Fruit fly (Drosophila melanogaster) whole organism, embryonic: Measurements from ENCODE around the gene CG9288.

Source experiments
- CG10462 ChIP-seq: fragments of 200-800 bp; sonication (Bioruptor generic); optimal IDR thresholded peaks from 2 replicates; lab custom pipeline; 2016; ENCODE audit warnings: missing biosample characterization, missing genetic modification characterization
- CG12071 ChIP-seq: fragments of 200-800 bp; sonication (Bioruptor generic); optimal IDR thresholded peaks from 3 replicates; lab custom pipeline; 2018; ENCODE audit warnings: missing biosample characterization, mild to moderate bottlenecking, missing genetic modification characterization
- CG12155 ChIP-seq: fragments of 200-800 bp; sonication (Bioruptor generic); optimal IDR thresholded peaks from 3 replicates; lab custom pipeline; 2016; ENCODE audit warnings: missing biosample characterization, missing genetic modification characterization
- CG13287 ChIP-seq: fragments of 200-800 bp; sonication (Bioruptor generic); IDR thresholded peaks from 2 replicates; pipeline ENCODE4 v1.3.6; 2022; ENCODE audit warnings: missing biosample characterization, missing genetic modification characterization; ENCODE audit not compliant: partially characterized antibody
- CG13296 ChIP-seq: fragments of 200-800 bp; sonication (Bioruptor generic); optimal IDR thresholded peaks from 3 replicates; lab custom pipeline; 2018; ENCODE audit warnings: missing biosample characterization, mild to moderate bottlenecking, missing genetic modification characterization
- CG13424 ChIP-seq: fragments of 200-800 bp; sonication (Bioruptor generic); optimal IDR thresholded peaks from 2 replicates; lab custom pipeline; 2019; ENCODE audit warnings: missing biosample characterization, mild to moderate bottlenecking, missing genetic modification characterization, moderate library complexity
- CG15073 ChIP-seq: fragments of 200-800 bp; sonication (Bioruptor generic); optimal IDR thresholded peaks from 2 replicates; lab custom pipeline; 2016; ENCODE audit warnings: missing biosample characterization, missing genetic modification characterization
- CG15269 ChIP-seq: fragments of 200-800 bp; sonication (Bioruptor generic); optimal IDR thresholded peaks from 2 replicates; lab custom pipeline; 2018; ENCODE audit warnings: missing biosample characterization, mild to moderate bottlenecking, missing genetic modification characterization, moderate library complexity
- CG15601 ChIP-seq: fragments of 200-800 bp; sonication (Bioruptor generic); optimal IDR thresholded peaks from 3 replicates; lab custom pipeline; 2019; ENCODE audit warnings: missing biosample characterization, mild to moderate bottlenecking, missing genetic modification characterization, moderate library complexity
- CG17802 ChIP-seq: fragments of 200-800 bp; sonication (Bioruptor generic); optimal IDR thresholded peaks from 2 replicates; lab custom pipeline; 2018; ENCODE audit warnings: missing biosample characterization, mild to moderate bottlenecking, missing genetic modification characterization, moderate library complexity
- CG18011 ChIP-seq: fragments of 200-800 bp; sonication (Bioruptor generic); optimal IDR thresholded peaks from 2 replicates; lab custom pipeline; 2017; ENCODE audit warnings: missing biosample characterization, missing genetic modification characterization, mild to moderate bottlenecking, moderate library complexity, missing genotype
- CG18262 ChIP-seq: fragments of 200-800 bp; optimal IDR thresholded peaks from 3 replicates; lab custom pipeline; 2019; ENCODE audit warnings: missing biosample characterization, mild to moderate bottlenecking, missing genetic modification characterization, moderate library complexity
- CG18599 ChIP-seq: fragments of 200-800 bp; sonication (Bioruptor generic); optimal IDR thresholded peaks from 3 replicates; lab custom pipeline; 2017; ENCODE audit warnings: missing biosample characterization, missing genetic modification characterization, mild to moderate bottlenecking, moderate library complexity, missing genetic modification reagents
- CG33213 ChIP-seq: fragments of 200-800 bp; sonication (Bioruptor generic); optimal IDR thresholded peaks from 3 replicates; lab custom pipeline; 2016; ENCODE audit warnings: missing biosample characterization, missing genetic modification characterization
- CG3726 ChIP-seq: fragments of 200-800 bp; sonication (Bioruptor generic); IDR thresholded peaks from 3 replicates; pipeline ENCODE4, ENCODE4 v1.3.6; 2022; ENCODE audit warnings: missing biosample characterization, missing genetic modification characterization
- CG6175 ChIP-seq: fragments of 200-800 bp; sonication (Bioruptor generic); IDR thresholded peaks from 3 replicates; pipeline ENCODE4 v1.3.6; 2022; ENCODE audit warnings: missing biosample characterization, missing genetic modification characterization
- CG6791 ChIP-seq: fragments of 200-800 bp; sonication (Bioruptor generic); IDR thresholded peaks from 3 replicates; pipeline ENCODE4 v1.3.6; 2022; ENCODE audit warnings: missing biosample characterization, missing genetic modification characterization; ENCODE audit not compliant: partially characterized antibody
- CG9609 ChIP-seq: fragments of 200-800 bp; sonication (Bioruptor generic); optimal IDR thresholded peaks from 3 replicates; lab custom pipeline; 2016; ENCODE audit warnings: missing biosample characterization, missing genetic modification characterization
- Dp ChIP-seq: fragments of 200-800 bp; sonication (Bioruptor generic); optimal IDR thresholded peaks from 2 replicates; lab custom pipeline; 2018; ENCODE audit warnings: missing biosample characterization, mild to moderate bottlenecking, missing genetic modification characterization, moderate library complexity
- Elba2 ChIP-seq: fragments of 200-800 bp; sonication (Bioruptor generic); optimal IDR thresholded peaks from 3 replicates; lab custom pipeline; 2016; ENCODE audit warnings: missing biosample characterization, missing genetic modification characterization
- Hmr ChIP-seq: fragments of 200-800 bp; sonication (Bioruptor generic); optimal IDR thresholded peaks from 3 replicates; lab custom pipeline; 2017; ENCODE audit warnings: mild to moderate bottlenecking, missing biosample characterization, missing genetic modification reagents, missing genetic modification characterization
- Hr78 ChIP-seq, 2 experiments: fragments of 200-800 bp in 1 of 2; fragments of >200 bp in 1 of 2; sonication (Bioruptor generic) in 1 of 2; optimal IDR thresholded peaks; 2 replicates each; lab custom pipeline; 2017 to 2019; ENCODE audit warnings: missing biosample characterization in 2 of 2, missing genetic modification characterization in 2 of 2, mild to moderate bottlenecking in 1 of 2, moderate library complexity in 1 of 2
- MESR4 ChIP-seq: fragments of 200-800 bp; sonication (Bioruptor generic); optimal IDR thresholded peaks from 2 replicates; lab custom pipeline; 2018; ENCODE audit warnings: missing biosample characterization, mild to moderate bottlenecking, missing genetic modification characterization, moderate library complexity
- Med ChIP-seq: fragments of 200-800 bp; sonication (Bioruptor generic); peaks from one replicate; lab custom pipeline; 2016; ENCODE audit warnings: missing biosample characterization, missing genetic modification characterization, mild to moderate bottlenecking, inconsistent platforms, moderate library complexity
- Meics ChIP-seq: fragments of 200-800 bp; sonication (Bioruptor generic); optimal IDR thresholded peaks from 2 replicates; lab custom pipeline; 2017; ENCODE audit warnings: missing biosample characterization, mild to moderate bottlenecking, missing genetic modification characterization
- Myb ChIP-seq: fragments of 200-800 bp; sonication (Bioruptor generic); optimal IDR thresholded peaks from 2 replicates; lab custom pipeline; 2016; ENCODE audit warnings: missing biosample characterization, missing genetic modification characterization
- NFAT ChIP-seq: fragments of 200-800 bp; sonication (Bioruptor generic); IDR thresholded peaks from 2 replicates; pipeline ENCODE4 v1.3.6; 2022; ENCODE audit warnings: missing biosample characterization, missing genetic modification characterization
- Poxn ChIP-seq: fragments of 200-800 bp; sonication (Bioruptor generic); IDR thresholded peaks from 2 replicates; pipeline ENCODE4 v1.3.6; 2022; ENCODE audit warnings: missing biosample characterization, missing genetic modification characterization
- Sry-β ChIP-seq: fragments of 200-800 bp; sonication (Bioruptor generic); optimal IDR thresholded peaks from 2 replicates; lab custom pipeline; 2018; ENCODE audit warnings: missing biosample characterization, mild to moderate bottlenecking, missing genetic modification characterization, moderate library complexity
- ap ChIP-seq: fragments of 200-800 bp; sonication (Bioruptor generic); IDR thresholded peaks from 2 replicates; pipeline ENCODE4 v1.3.6; 2022; ENCODE audit warnings: missing biosample characterization, missing genetic modification characterization
- crc ChIP-seq: fragments of 200-800 bp; sonication (Bioruptor generic); optimal IDR thresholded peaks from 2 replicates; lab custom pipeline; 2016; ENCODE audit warnings: missing biosample characterization, missing genetic modification characterization
- crol ChIP-seq: fragments of 200-800 bp; sonication (Bioruptor generic); IDR thresholded peaks from 2 replicates; pipeline ENCODE4 v1.3.6; 2022; ENCODE audit warnings: missing biosample characterization, missing genetic modification characterization
- dimm ChIP-seq: fragments of 200-800 bp; sonication (Bioruptor generic); IDR thresholded peaks from 2 replicates; pipeline ENCODE4 v1.3.6; 2022; ENCODE audit warnings: missing biosample characterization, missing genetic modification characterization
- fd64A ChIP-seq: fragments of 200-800 bp; sonication (Bioruptor generic); optimal IDR thresholded peaks from 3 replicates; lab custom pipeline; 2018; ENCODE audit warnings: missing biosample characterization, mild to moderate bottlenecking, missing genetic modification characterization
- gcm2 ChIP-seq: fragments of 200-800 bp; sonication (Bioruptor generic); optimal IDR thresholded peaks from 2 replicates; lab custom pipeline; 2016; ENCODE audit warnings: missing biosample characterization, missing genetic modification characterization
- gem ChIP-seq: fragments of 200-800 bp; sonication (Bioruptor generic); optimal IDR thresholded peaks from 2 replicates; lab custom pipeline; 2019; ENCODE audit warnings: missing biosample characterization, mild to moderate bottlenecking, missing genetic modification characterization, moderate library complexity
- h ChIP-seq: fragments of >200 bp; optimal IDR thresholded peaks from 2 replicates; lab custom pipeline; 2017
- ind ChIP-seq: fragments of 200-800 bp; sonication (Bioruptor generic); optimal IDR thresholded peaks from 3 replicates; lab custom pipeline; 2016; ENCODE audit warnings: missing biosample characterization, missing genetic modification characterization
- kni ChIP-seq: fragments of 200-800 bp; sonication (Bioruptor generic); optimal IDR thresholded peaks from 3 replicates; lab custom pipeline; 2017; ENCODE audit warnings: mild to moderate bottlenecking, missing biosample characterization, missing genetic modification reagents, missing genetic modification characterization
- nau ChIP-seq: fragments of 200-800 bp; sonication (Bioruptor generic); optimal IDR thresholded peaks from 3 replicates; lab custom pipeline; 2017; ENCODE audit warnings: missing biosample characterization, mild to moderate bottlenecking, missing genetic modification characterization, missing genetic modification reagents
- nerfin-1 ChIP-seq: fragments of 200-800 bp; sonication (Bioruptor generic); optimal IDR thresholded peaks from 3 replicates; lab custom pipeline; 2019; ENCODE audit warnings: missing biosample characterization, mild to moderate bottlenecking, missing genetic modification characterization, moderate library complexity
- otp ChIP-seq: fragments of 200-800 bp; sonication (Bioruptor generic); IDR thresholded peaks from 3 replicates; pipeline ENCODE4, ENCODE4 v1.3.6; 2022; ENCODE audit warnings: missing biosample characterization, missing genetic modification characterization
- peb ChIP-seq: fragments of 200-800 bp; sonication (Bioruptor generic); IDR thresholded peaks from 2 replicates; pipeline ENCODE4 v1.3.6; 2022; ENCODE audit warnings: missing biosample characterization, missing genetic modification characterization
- pros ChIP-seq: fragments of 200-800 bp; sonication (Bioruptor generic); optimal IDR thresholded peaks from 3 replicates; lab custom pipeline; 2019; ENCODE audit warnings: missing biosample characterization, mild to moderate bottlenecking, missing genetic modification characterization, moderate library complexity
- sisA ChIP-seq: fragments of 200-800 bp; sonication (Bioruptor generic); IDR thresholded peaks from 2 replicates; pipeline ENCODE4 v1.3.6; 2022; ENCODE audit warnings: missing biosample characterization, missing genetic modification characterization
- ssp ChIP-seq: fragments of 200-800 bp; sonication (Bioruptor generic); IDR thresholded peaks from 2 replicates; pipeline ENCODE4 v1.3.6; 2022; ENCODE audit warnings: missing biosample characterization, missing genetic modification characterization
- tap ChIP-seq: fragments of 200-800 bp; optimal IDR thresholded peaks from 3 replicates; lab custom pipeline; 2019; ENCODE audit warnings: missing biosample characterization, mild to moderate bottlenecking, missing genetic modification characterization, moderate library complexity
- tna ChIP-seq: fragments of 200-800 bp; sonication (Bioruptor generic); IDR thresholded peaks from 2 replicates; pipeline ENCODE4 v1.3.6; 2022; ENCODE audit warnings: missing biosample characterization, missing genetic modification characterization; ENCODE audit not compliant: partially characterized antibody
- unpg ChIP-seq: fragments of 200-800 bp; sonication (Bioruptor generic); optimal IDR thresholded peaks from 3 replicates; lab custom pipeline; 2018; ENCODE audit warnings: missing biosample characterization, mild to moderate bottlenecking, missing genetic modification characterization, moderate library complexity
- vvl ChIP-seq: fragments of 200-800 bp; sonication (Bioruptor generic); IDR thresholded peaks from 2 replicates; pipeline ENCODE4 v1.3.6; 2022; ENCODE audit warnings: missing biosample characterization, missing genetic modification characterization
- zen ChIP-seq: fragments of 200-800 bp; sonication (Bioruptor generic); optimal IDR thresholded peaks from 3 replicates; lab custom pipeline; 2018; ENCODE audit warnings: missing biosample characterization, mild to moderate bottlenecking, missing genetic modification characterization, moderate library complexity

Gene CG9288

dm6 chr3R:13779241-13779683, at the start of gene CG9288, which contains the start of gene CG42375 (continued):
- TF ChIP-seq CG6175, result no peak
- TF ChIP-seq crc (GFP tag; lab: Kevin White, UChicago), result no peak
- peak; percentile 78 for TF ChIP-seq unpg (GFP tag; lab: Kevin White, UChicago)
- TF ChIP-seq CG15269 (tag; lab: Kevin White, UChicago), result no peak
- TF ChIP-seq vvl, result peak; percentile 68
- no peak for TF ChIP-seq Elba2 (GFP tag; lab: Kevin White, UChicago)
- peak; percentile 36 for TF ChIP-seq CG12071
- peak; percentile 17; the same call in 1 of the 2 replicates for TF ChIP-seq CG13287 (GFP tag; lab: Robert Waterston, UW)
- no peak for TF ChIP-seq NFAT (GFP tag; lab: Robert Waterston, UW)
- TF ChIP-seq CG15601 (tag; lab: Kevin White, UChicago), result no peak
- no peak for TF ChIP-seq otp (GFP tag; lab: Robert Waterston, UW)
- TF ChIP-seq CG15073 (GFP tag; lab: Kevin White, UChicago), result no peak
- TF ChIP-seq crol (GFP tag; lab: Robert Waterston, UW), result no peak
- TF ChIP-seq pros (GFP tag; lab: Kevin White, UChicago), result no peak
- TF ChIP-seq peb (GFP tag; lab: Robert Waterston, UW), result no peak
- TF ChIP-seq CG17802, result peak; percentile 35
- peak; percentile 86 for TF ChIP-seq gem (tag; lab: Kevin White, UChicago)
- TF ChIP-seq ind (GFP tag; lab: Kevin White, UChicago), result peak; percentile 63
- no peak for TF ChIP-seq sisA
- no peak for TF ChIP-seq gcm2
- no peak for TF ChIP-seq h (lab: Kevin White, UChicago)
- no peak for TF ChIP-seq CG9609 (GFP tag; lab: Kevin White, UChicago)
- TF ChIP-seq Dp (GFP tag; lab: Kevin White, UChicago), result peak; percentile 27
- TF ChIP-seq CG10462 (GFP tag; lab: Kevin White, UChicago), result no peak
- TF ChIP-seq Hr78 (GFP tag; optimal IDR thresholded peaks at IDR 0.05; lab: Kevin White, UChicago), result peak in 1 of 2 experiments; percentile 24
- peak; percentile 83 for TF ChIP-seq CG18262 (tag; lab: Kevin White, UChicago)
- TF ChIP-seq dimm (GFP tag; lab: Robert Waterston, UW), result no peak
- TF ChIP-seq nerfin-1 (tag; lab: Kevin White, UChicago), result peak; percentile 73
- peak; percentile 78 for TF ChIP-seq CG18599
- peak; percentile 65 for TF ChIP-seq Meics
- TF ChIP-seq ap (GFP tag; lab: Robert Waterston, UW), result no peak
- peak; percentile 36 for TF ChIP-seq Myb (GFP tag; lab: Kevin White, UChicago)
- TF ChIP-seq nau, result peak; percentile 35
- TF ChIP-seq Hmr, result peak; percentile 61
- peak; percentile 57 for TF ChIP-seq tap (tag; lab: Kevin White, UChicago)
- TF ChIP-seq Med (GFP tag; lab: Kevin White, UChicago), result peak; percentile 92
- no peak for TF ChIP-seq Poxn (GFP tag; lab: Robert Waterston, UW)
- no peak for TF ChIP-seq CG18011 (GFP tag; lab: Kevin White, UChicago)
- TF ChIP-seq ssp (GFP tag; lab: Robert Waterston, UW), result no peak
- TF ChIP-seq CG33213, result peak; percentile 55
- peak; percentile 75 for TF ChIP-seq zen (tag; lab: Kevin White, UChicago)
- TF ChIP-seq CG13296, result no peak
- TF ChIP-seq kni, result no peak
- peak; percentile 5 for TF ChIP-seq CG12155 (GFP tag; lab: Kevin White, UChicago)
- TF ChIP-seq CG13424 (tag; lab: Kevin White, UChicago), result peak; percentile 14
- TF ChIP-seq Sry-β (GFP tag; lab: Kevin White, UChicago), result no peak
- no peak for TF ChIP-seq fd64A
- 0 out of 3 replicates have a peak, but pooled peaks have one; percentile 14 for TF ChIP-seq CG6791
- no peak for TF ChIP-seq tna (GFP tag; lab: Robert Waterston, UW)
- no peak for TF ChIP-seq CG3726 (GFP tag; lab: Robert Waterston, UW)
- peak; percentile 23 for TF ChIP-seq MESR4 (GFP tag; lab: Kevin White, UChicago)
